Worm (Caenorhabditis elegans) whole organism, L3 larva: ENCODE measurements around the gene tag-191.

ENCODE experiments used
- R02D3.7 ChIP-seq: fragments of 150-350 bp; optimal IDR thresholded peaks from 2 replicates; lab custom pipeline; 2014; ENCODE audit warnings: missing biosample characterization, missing genetic modification characterization
- ZK546.5 ChIP-seq: sonication (generic microtip); optimal IDR thresholded peaks from 2 replicates; lab custom pipeline; 2017; ENCODE audit warnings: missing biosample characterization, missing genetic modification characterization
- aly-2 ChIP-seq: fragments of 150-350 bp; optimal IDR thresholded peaks from 2 replicates; lab custom pipeline; 2014; ENCODE audit warnings: missing biosample characterization, missing genetic modification characterization
- ama-1 ChIP-seq: fragments of 150-350 bp; optimal IDR thresholded peaks from 2 replicates; lab custom pipeline; 2018
- ceh-28 ChIP-seq: fragments of 150-350 bp; optimal IDR thresholded peaks from 2 replicates; lab custom pipeline; 2014; ENCODE audit warnings: missing biosample characterization, missing genetic modification reagents, missing genetic modification characterization
- ceh-82 ChIP-seq: fragments of 150-350 bp; optimal IDR thresholded peaks from 2 replicates; lab custom pipeline; 2014; ENCODE audit warnings: missing biosample characterization, missing genetic modification characterization
- ceh-9 ChIP-seq: sonication (generic microtip); optimal IDR thresholded peaks from 2 replicates; lab custom pipeline; 2018; ENCODE audit warnings: missing biosample characterization, missing genetic modification characterization
- daf-12 ChIP-seq: fragments of 150-350 bp; optimal IDR thresholded peaks from 2 replicates; lab custom pipeline; 2014; ENCODE audit warnings: missing biosample characterization, missing genetic modification reagents, missing genetic modification characterization
- egl-27 ChIP-seq: sonication (generic microtip); optimal IDR thresholded peaks from 4 replicates; lab custom pipeline; 2017; ENCODE audit warnings: missing biosample characterization, missing genetic modification reagents, missing genetic modification characterization
- egl-5 ChIP-seq: fragments of 150-350 bp; optimal IDR thresholded peaks from 2 replicates; lab custom pipeline; 2017; ENCODE audit warnings: missing biosample characterization, missing genetic modification reagents, missing genetic modification characterization, inconsistent platforms
- elt-1 ChIP-seq: fragments of 150-350 bp; optimal IDR thresholded peaks from 2 replicates; lab custom pipeline; 2014; ENCODE audit warnings: missing biosample characterization, missing genetic modification characterization
- elt-2 ChIP-seq: sonication (generic microtip); optimal IDR thresholded peaks from 2 replicates; lab custom pipeline; 2016; ENCODE audit warnings: missing genetic modification reagents, mild to moderate bottlenecking, missing genetic modification characterization, missing compliant biosample characterization
- elt-3 ChIP-seq, 3 experiments: fragments of 150-350 bp in 1 of 3; sonication (generic microtip) in 2 of 3; optimal IDR thresholded peaks; 2 replicates in 2 of 3; 4 replicates in 1 of 3; lab custom pipeline; 2014 to 2017; ENCODE audit warnings: missing biosample characterization in 3 of 3, missing genetic modification characterization in 3 of 3
- fkh-10 ChIP-seq: sonication (generic microtip); optimal IDR thresholded peaks from 2 replicates; lab custom pipeline; 2017; ENCODE audit warnings: missing biosample characterization, missing genetic modification reagents, missing genetic modification characterization
- fkh-2 ChIP-seq: fragments of 150-350 bp; optimal IDR thresholded peaks from 2 replicates; lab custom pipeline; 2014; ENCODE audit warnings: missing biosample characterization, missing genetic modification reagents, missing genetic modification characterization
- fos-1 ChIP-seq: fragments of 150-350 bp; optimal IDR thresholded peaks from 2 replicates; lab custom pipeline; 2014; ENCODE audit warnings: missing biosample characterization, missing genetic modification characterization
- hmg-11 ChIP-seq: sonication (generic microtip); optimal IDR thresholded peaks from 2 replicates; lab custom pipeline; 2016; ENCODE audit warnings: missing genetic modification characterization, missing compliant biosample characterization
- jun-1 ChIP-seq: fragments of 150-350 bp; optimal IDR thresholded peaks from 2 replicates; lab custom pipeline; 2014; ENCODE audit warnings: missing biosample characterization, missing genetic modification reagents, missing genetic modification characterization
- lin-15B ChIP-seq: fragments of 150-350 bp; optimal IDR thresholded peaks from 2 replicates; lab custom pipeline; 2014; ENCODE audit warnings: missing biosample characterization, missing genetic modification characterization
- lin-39 ChIP-seq: fragments of 150-350 bp; optimal IDR thresholded peaks from 2 replicates; lab custom pipeline; 2018; ENCODE audit warnings: missing biosample characterization, missing genetic modification reagents, missing genetic modification characterization
- lsy-12 ChIP-seq: sonication (generic microtip); optimal IDR thresholded peaks from 2 replicates; lab custom pipeline; 2016; ENCODE audit warnings: mild to moderate bottlenecking, missing genetic modification characterization, missing compliant biosample characterization
- mdl-1 ChIP-seq: fragments of 150-350 bp; optimal IDR thresholded peaks from 2 replicates; lab custom pipeline; 2014; ENCODE audit warnings: missing biosample characterization, missing genetic modification characterization
- nfya-1 ChIP-seq: sonication (generic microtip); optimal IDR thresholded peaks from 2 replicates; lab custom pipeline; 2017; ENCODE audit warnings: missing genetic modification characterization, mild to moderate bottlenecking, missing compliant biosample characterization, antibody characterized with exemption, moderate library complexity; ENCODE audit not compliant: insufficient read depth
- nhr-11 ChIP-seq: fragments of 150-350 bp; optimal IDR thresholded peaks from 2 replicates; lab custom pipeline; 2014; ENCODE audit warnings: missing biosample characterization, missing genetic modification characterization
- nhr-12 ChIP-seq: fragments of 150-350 bp; optimal IDR thresholded peaks from 2 replicates; lab custom pipeline; 2014; ENCODE audit warnings: missing biosample characterization, missing genetic modification characterization
- nhr-23 ChIP-seq: fragments of 150-350 bp; optimal IDR thresholded peaks from 2 replicates; lab custom pipeline; 2014; ENCODE audit warnings: missing biosample characterization, missing genetic modification reagents, missing genetic modification characterization
- nhr-237 ChIP-seq: fragments of 150-350 bp; optimal IDR thresholded peaks from 2 replicates; lab custom pipeline; 2014; ENCODE audit warnings: missing biosample characterization, missing genetic modification characterization
- nhr-25 ChIP-seq: sonication (generic microtip); optimal IDR thresholded peaks from 2 replicates; lab custom pipeline; 2017; ENCODE audit warnings: missing biosample characterization, missing genetic modification characterization
- nhr-28 ChIP-seq: fragments of 150-350 bp; optimal IDR thresholded peaks from 2 replicates; lab custom pipeline; 2014; ENCODE audit warnings: missing biosample characterization, missing genetic modification characterization
- nhr-43 ChIP-seq: sonication (generic microtip); optimal IDR thresholded peaks from 2 replicates; lab custom pipeline; 2016; ENCODE audit warnings: mild to moderate bottlenecking, missing genetic modification characterization, missing compliant biosample characterization; ENCODE audit not compliant: poor library complexity, severe bottlenecking
- nhr-76 ChIP-seq: fragments of 150-350 bp; sonication (generic microtip); optimal IDR thresholded peaks from 5 replicates; lab custom pipeline; 2014; ENCODE audit warnings: missing biosample characterization, missing genetic modification characterization
- nhr-77 ChIP-seq: fragments of 150-350 bp; optimal IDR thresholded peaks from 2 replicates; lab custom pipeline; 2014; ENCODE audit warnings: missing biosample characterization, missing genetic modification characterization
- pha-4 ChIP-seq: fragments of 150-350 bp; optimal IDR thresholded peaks from 2 replicates; lab custom pipeline; 2014; ENCODE audit warnings: missing biosample characterization, missing genetic modification reagents, missing genetic modification characterization
- pqm-1 ChIP-seq: fragments of 150-350 bp; optimal IDR thresholded peaks from 2 replicates; lab custom pipeline; 2017; ENCODE audit warnings: missing biosample characterization, missing genetic modification characterization, inconsistent platforms
- sea-2 ChIP-seq: fragments of 150-350 bp; sonication (generic microtip); optimal IDR thresholded peaks from 4 replicates; lab custom pipeline; 2014; ENCODE audit warnings: missing biosample characterization, missing genetic modification reagents, missing genetic modification characterization
- skn-1 ChIP-seq: fragments of 150-350 bp; optimal IDR thresholded peaks from 2 replicates; lab custom pipeline; 2014; ENCODE audit warnings: missing biosample characterization, missing genetic modification characterization
- tbx-2 ChIP-seq: sonication (generic microtip); optimal IDR thresholded peaks from 2 replicates; lab custom pipeline; 2016; ENCODE audit warnings: mild to moderate bottlenecking, missing genetic modification characterization, missing compliant biosample characterization
- unc-39 ChIP-seq: sonication (generic microtip); optimal IDR thresholded peaks from 4 replicates; lab custom pipeline; 2017; ENCODE audit warnings: missing biosample characterization, missing genetic modification characterization
- unc-62 ChIP-seq: fragments of 150-350 bp; sonication (generic microtip); optimal IDR thresholded peaks from 4 replicates; lab custom pipeline; 2014; ENCODE audit warnings: missing biosample characterization, missing genetic modification reagents, missing genetic modification characterization
- zag-1 ChIP-seq: fragments of 150-350 bp; optimal IDR thresholded peaks from 2 replicates; lab custom pipeline; 2014; ENCODE audit warnings: missing biosample characterization, missing genetic modification characterization
- ztf-11 ChIP-seq: fragments of 150-350 bp; optimal IDR thresholded peaks from 2 replicates; lab custom pipeline; 2014; ENCODE audit warnings: missing biosample characterization, missing genetic modification characterization

The tag-191 gene

DNA sequence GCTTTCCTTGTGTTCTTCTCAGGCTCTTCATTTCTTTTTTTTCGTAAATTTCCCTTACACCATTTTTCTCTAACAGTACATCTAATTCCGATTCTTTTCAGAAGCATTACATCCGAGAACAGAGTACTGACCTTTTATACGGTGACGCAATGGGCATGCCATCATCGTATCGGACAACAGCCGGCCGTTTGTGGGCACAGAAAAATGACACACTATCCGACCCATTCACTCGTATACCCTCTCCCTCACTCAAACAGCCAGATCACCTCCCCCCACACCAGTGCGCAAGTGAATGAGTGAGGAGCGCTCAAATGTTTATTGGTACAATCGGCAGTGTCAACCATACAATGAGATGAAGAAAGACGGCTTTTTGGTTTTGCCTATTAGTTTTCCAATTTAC is 35.0 kb downstream of the tag-191 start, which contains the start of gene R02D5.24:
R02D5.24 (plus strand) TSS at position 205 of the 400 bp plus-strand sequence.
- no peak for TF ChIP-seq aly-2 (tag; lab: Kevin White, UChicago)
- no peak for TF ChIP-seq nhr-77 (tag; lab: Kevin White, UChicago)
- peak; percentile 53 for TF ChIP-seq pha-4 (tag; lab: Kevin White, UChicago)

DNA sequence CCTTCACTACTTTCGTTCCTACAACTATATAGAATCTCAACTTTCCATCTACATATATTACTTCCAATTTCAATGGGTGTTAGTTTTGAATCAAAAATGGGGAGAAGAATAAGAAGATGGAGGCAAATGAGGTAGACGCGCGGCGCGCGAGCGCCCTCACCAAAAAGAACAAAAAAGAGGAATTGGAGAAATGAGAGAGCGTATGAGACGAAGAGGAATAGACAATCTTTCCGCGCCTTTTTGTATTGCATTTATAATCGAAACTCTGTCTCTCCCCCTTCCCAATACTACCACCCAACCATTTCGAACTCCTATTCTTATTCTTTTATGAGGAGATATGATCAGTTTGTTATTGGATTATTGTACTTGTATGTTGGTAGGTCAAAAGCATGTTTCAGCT is 35.6 kb downstream of the tag-191 start:
- TF ChIP-seq lin-15B, result no peak
- TF ChIP-seq nhr-23 (tag; lab: Kevin White, UChicago), result no peak
- TF ChIP-seq fkh-10 (GFP tag; lab: Kevin White, UChicago), result no peak
- no peak for TF ChIP-seq skn-1
- no peak for TF ChIP-seq unc-62 (GFP tag; lab: Kevin White, UChicago)
- no peak for TF ChIP-seq nhr-77 (tag; lab: Kevin White, UChicago)
- no peak for TF ChIP-seq elt-3 (tag; optimal IDR thresholded peaks at IDR 0.05; lab: Kevin White, UChicago)
- no peak for TF ChIP-seq nhr-43 (tag; lab: Kevin White, UChicago)
- TF ChIP-seq nhr-28 (tag; lab: Kevin White, UChicago), result no peak
- no peak for TF ChIP-seq ZK546.5
- TF ChIP-seq pha-4 (tag; lab: Kevin White, UChicago), result no peak
- no peak for TF ChIP-seq egl-27 (tag; lab: Kevin White, UChicago)
- no peak for TF ChIP-seq elt-1

DNA sequence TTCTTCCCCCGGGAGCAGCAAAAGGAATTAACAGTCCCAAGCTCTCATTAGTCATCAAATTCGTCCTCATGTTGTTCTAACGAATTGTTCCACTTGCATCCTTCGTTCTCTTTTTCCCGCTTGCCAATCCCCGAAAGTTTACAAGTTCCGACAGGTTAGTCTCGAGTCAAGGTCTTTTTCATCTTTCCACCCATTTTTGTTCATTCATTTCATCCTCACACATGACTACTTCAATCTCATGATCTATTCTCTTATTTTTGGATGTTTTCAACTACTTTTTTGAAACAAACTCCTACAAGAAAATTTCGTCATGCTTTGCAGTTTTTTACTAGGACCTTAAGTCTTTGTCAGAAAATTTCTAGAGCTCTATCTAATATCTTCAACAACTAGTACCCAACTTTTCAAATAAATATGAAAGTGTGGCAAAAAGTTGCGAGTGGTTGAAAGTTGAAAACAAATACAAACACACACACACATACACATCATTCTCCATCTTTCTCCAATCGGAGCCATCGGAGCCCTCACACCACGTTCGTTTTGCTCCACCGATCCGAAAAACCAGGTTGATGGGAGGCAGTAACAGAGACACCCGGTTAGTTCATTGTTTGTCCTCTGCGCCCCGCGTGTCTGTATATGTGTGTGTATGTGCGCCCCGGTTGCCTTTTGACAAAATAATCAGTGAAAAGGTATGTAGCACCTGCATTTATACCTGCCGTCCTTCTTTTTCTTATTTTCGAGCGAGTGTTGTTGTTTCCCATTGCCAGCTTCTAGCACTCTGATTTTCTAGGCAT is 36.9 kb downstream of the tag-191 start:
- peak; percentile 59 for TF ChIP-seq pha-4 (tag; lab: Kevin White, UChicago)
- no peak for TF ChIP-seq mdl-1
- TF ChIP-seq tbx-2 (tag; lab: Kevin White, UChicago), result no peak
- TF ChIP-seq nhr-23 (tag; lab: Kevin White, UChicago), result peak; percentile 16
- no peak for TF ChIP-seq hmg-11 (tag; lab: Kevin White, UChicago)
- TF ChIP-seq pqm-1 (tag; lab: Kevin White, UChicago), result no peak
- no peak for TF ChIP-seq fos-1 (tag; lab: Kevin White, UChicago)
- no peak for TF ChIP-seq lsy-12 (tag; lab: Kevin White, UChicago)
- TF ChIP-seq skn-1, result no peak
- no peak for TF ChIP-seq zag-1
- TF ChIP-seq unc-39, result no peak
- no peak for TF ChIP-seq lin-15B
- TF ChIP-seq nhr-12 (tag; lab: Kevin White, UChicago), result no peak
- TF ChIP-seq nhr-11, result no peak
- no peak for TF ChIP-seq ztf-11 (tag; lab: Kevin White, UChicago)
- TF ChIP-seq jun-1 (tag; lab: Kevin White, UChicago), result no peak
- TF ChIP-seq elt-2, result no peak
- TF ChIP-seq egl-5, result no peak
- TF ChIP-seq R02D3.7 (tag; lab: Kevin White, UChicago), result no peak
- no peak for TF ChIP-seq lin-39 (tag; lab: Kevin White, UChicago)
- TF ChIP-seq daf-12 (tag; lab: Kevin White, UChicago), result no peak
- no peak for TF ChIP-seq nhr-76
- no peak for TF ChIP-seq nfya-1 (tag; lab: Kevin White, UChicago)
- TF ChIP-seq ama-1, result peak; percentile 15
- peak; percentile 21 for TF ChIP-seq nhr-25 (tag; lab: Kevin White, UChicago)
- no peak for TF ChIP-seq nhr-237 (tag; lab: Kevin White, UChicago)
- no peak for TF ChIP-seq nhr-77 (tag; lab: Kevin White, UChicago)

DNA sequence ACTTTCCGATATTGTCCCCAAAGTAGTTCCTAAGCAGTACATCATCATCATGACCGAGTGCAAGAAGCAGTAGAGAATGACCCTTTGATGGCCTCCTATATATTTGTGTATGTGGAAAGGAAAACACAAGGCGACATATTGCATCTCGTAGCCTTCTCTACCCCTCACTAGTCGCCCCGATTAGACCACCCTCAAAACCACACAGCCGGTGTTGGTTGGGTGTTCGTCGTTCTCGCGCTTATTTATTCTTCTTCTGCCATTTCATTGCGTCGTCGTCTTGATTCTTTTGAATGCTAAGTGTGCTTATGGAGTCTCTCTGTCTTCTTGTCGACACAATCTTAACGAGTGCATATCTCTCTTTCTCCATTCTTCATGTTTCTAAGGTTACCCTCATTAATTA is 38.0 kb downstream of the tag-191 start:
- TF ChIP-seq mdl-1 (no peak), nfya-1 (tag; lab: Kevin White, UChicago) (no peak), nhr-43 (tag; lab: Kevin White, UChicago) (no peak), unc-39 (no peak), aly-2 (tag; lab: Kevin White, UChicago) (no peak), elt-1 (no peak), ztf-11 (tag; lab: Kevin White, UChicago) (no peak), ceh-28 (no peak), skn-1 (no peak), fkh-2 (tag; lab: Kevin White, UChicago) (no peak), pqm-1 (tag; lab: Kevin White, UChicago) (no peak), sea-2 (GFP tag; lab: Kevin White, UChicago) (no peak), ceh-9 (tag; lab: Kevin White, UChicago) (no peak), ceh-82 (tag; lab: Kevin White, UChicago) (no peak)
